Worm (Caenorhabditis elegans) whole organism, L4/young adult: ENCODE measurements around the gene scvp-1.

Experiments
- dao-5 ChIP-seq: sonication (generic microtip); optimal IDR thresholded peaks from 2 replicates; lab custom pipeline; 2016; ENCODE audit warnings: missing genotype, missing genetic modification characterization, moderate library complexity, missing compliant biosample characterization
- him-1 ChIP-seq: sonication (generic microtip); optimal IDR thresholded peaks from 2 replicates; lab custom pipeline; 2016; ENCODE audit warnings: missing genotype, missing genetic modification reagents, missing genetic modification characterization, missing compliant biosample characterization

- no peak for TF ChIP-seq him-1
- no peak for TF ChIP-seq dao-5 (tag; lab: Kevin White, UChicago)
These were observed 5.6 kb upstream of the scvp-1 start, which contains the start of gene F17C11.12 for ce11 chrV:10936681-10937080.
